Worm (Caenorhabditis elegans): ENCODE data around the gene F41B4.2.

ce11 chrX:6808239-6808638 is 26.8 kb downstream of the F41B4.2 start:
- TF ChIP-seq madf-2 (tag; optimal IDR thresholded peaks at IDR 0.05) = no peak
- TF ChIP-seq dmd-4 (tag; optimal IDR thresholded peaks at IDR 0.05; ENCODE audit: borderline replicate concordance) = no peak
- TF ChIP-seq ref-2 (tag; optimal IDR thresholded peaks at IDR 0.05) = no peak
- no peak for TF ChIP-seq tbx-7 (tag; optimal IDR thresholded peaks at IDR 0.05)
- no peak for TF ChIP-seq npax-4 (tag; optimal IDR thresholded peaks at IDR 0.05)
- TF ChIP-seq pha-4 (tag; optimal IDR thresholded peaks at IDR 0.05) = no peak
- no peak for TF ChIP-seq tbx-2 (tag; optimal IDR thresholded peaks at IDR 0.05)
- TF ChIP-seq K02D7.2 (tag; optimal IDR thresholded peaks at IDR 0.05) = no peak

All from whole organism, late embryonic.